Worm (Caenorhabditis elegans) whole organism, mixed stage, embryonic: Measurements from ENCODE around the gene fkh-7.

Source experiments
- bed-3 ChIP-seq: fragments of 200-800 bp; sonication (Bioruptor generic); optimal IDR thresholded peaks from 3 replicates; lab custom pipeline; 2018; ENCODE audit warnings: mild to moderate bottlenecking, missing genetic modification characterization, moderate library complexity, missing compliant biosample characterization
- blmp-1 ChIP-seq: fragments of 150-350 bp; optimal IDR thresholded peaks from 2 replicates; lab custom pipeline; 2014; ENCODE audit warnings: missing biosample characterization, missing genetic modification characterization
- ceh-39 ChIP-seq: fragments of 150-350 bp; optimal IDR thresholded peaks from 2 replicates; lab custom pipeline; 2014; ENCODE audit warnings: missing biosample characterization, missing genetic modification characterization
- ceh-83 ChIP-seq: fragments of 200-800 bp; sonication (Bioruptor generic); optimal IDR thresholded peaks from 2 replicates; lab custom pipeline; 2018; ENCODE audit warnings: mild to moderate bottlenecking, missing genetic modification characterization, missing compliant biosample characterization
- ces-1 ChIP-seq: fragments of 150-350 bp; optimal IDR thresholded peaks from 2 replicates; lab custom pipeline; 2014; ENCODE audit warnings: missing biosample characterization, missing genetic modification reagents, missing genetic modification characterization
- cnd-1 ChIP-seq: fragments of 200-800 bp; sonication (Bioruptor generic); optimal IDR thresholded peaks from 2 replicates; lab custom pipeline; 2018; ENCODE audit warnings: mild to moderate bottlenecking, missing genetic modification characterization, missing compliant biosample characterization
- drap-1 ChIP-seq: fragments of 200-800 bp; sonication (Bioruptor generic); optimal IDR thresholded peaks from 3 replicates; lab custom pipeline; 2018; ENCODE audit warnings: mild to moderate bottlenecking, missing genetic modification characterization, missing compliant biosample characterization
- elt-1 ChIP-seq: sonication (generic microtip); optimal IDR thresholded peaks from 2 replicates; lab custom pipeline; 2017; ENCODE audit warnings: missing genetic modification characterization, mild to moderate bottlenecking, missing compliant biosample characterization, antibody characterized with exemption, moderate library complexity, borderline replicate concordance; ENCODE audit not compliant: insufficient read depth
- elt-3 ChIP-seq: fragments of 150-350 bp; optimal IDR thresholded peaks from 2 replicates; lab custom pipeline; 2014; ENCODE audit warnings: missing biosample characterization, missing genetic modification characterization
- flh-1 ChIP-seq: fragments of 200-800 bp; sonication (Bioruptor generic); optimal IDR thresholded peaks from 2 replicates; lab custom pipeline; 2018; ENCODE audit warnings: mild to moderate bottlenecking, missing genetic modification characterization, moderate library complexity, missing compliant biosample characterization
- ham-2 ChIP-seq: fragments of 200-800 bp; sonication (Bioruptor generic); optimal IDR thresholded peaks from 2 replicates; lab custom pipeline; 2018; ENCODE audit warnings: mild to moderate bottlenecking, missing genetic modification characterization, missing compliant biosample characterization
- lin-13 ChIP-seq: fragments of 150-350 bp; optimal IDR thresholded peaks from 2 replicates; lab custom pipeline; 2014; ENCODE audit warnings: missing biosample characterization, missing genetic modification characterization
- lin-32 ChIP-seq: fragments of 200-800 bp; sonication (Bioruptor generic); optimal IDR thresholded peaks from 2 replicates; lab custom pipeline; 2018; ENCODE audit warnings: mild to moderate bottlenecking, missing genetic modification characterization, missing compliant biosample characterization
- lsy-2 ChIP-seq: fragments of 150-350 bp; optimal IDR thresholded peaks from 2 replicates; lab custom pipeline; 2014; ENCODE audit warnings: missing biosample characterization, missing genetic modification characterization
- mab-5 ChIP-seq: fragments of 150-350 bp; optimal IDR thresholded peaks from 2 replicates; lab custom pipeline; 2014; ENCODE audit warnings: missing biosample characterization, missing genetic modification characterization
- mep-1 ChIP-seq: fragments of 150-350 bp; optimal IDR thresholded peaks from 2 replicates; lab custom pipeline; 2017; ENCODE audit warnings: missing biosample characterization, missing genetic modification reagents, missing genetic modification characterization, inconsistent platforms
- mls-2 ChIP-seq: sonication (generic microtip); optimal IDR thresholded peaks from 2 replicates; lab custom pipeline; 2016; ENCODE audit warnings: mild to moderate bottlenecking, missing genetic modification characterization, moderate library complexity, missing compliant biosample characterization
- nhr-12 ChIP-seq: fragments of 150-350 bp; optimal IDR thresholded peaks from 2 replicates; lab custom pipeline; 2014; ENCODE audit warnings: missing biosample characterization, missing genetic modification characterization
- nhr-237 ChIP-seq: fragments of 150-350 bp; optimal IDR thresholded peaks from 2 replicates; lab custom pipeline; 2014; ENCODE audit warnings: missing biosample characterization, missing genetic modification characterization
- nhr-28 ChIP-seq: fragments of 150-350 bp; optimal IDR thresholded peaks from 2 replicates; lab custom pipeline; 2014; ENCODE audit warnings: missing biosample characterization, missing genetic modification characterization
- nhr-76 ChIP-seq: sonication (generic microtip); optimal IDR thresholded peaks from 2 replicates; lab custom pipeline; 2017; ENCODE audit warnings: missing biosample characterization, missing genetic modification characterization
- pha-4 ChIP-seq: fragments of 150-350 bp; optimal IDR thresholded peaks from 2 replicates; lab custom pipeline; 2018; ENCODE audit warnings: missing biosample characterization, missing genetic modification reagents, missing genetic modification characterization
- sem-2 ChIP-seq: fragments of 200-800 bp; sonication (Bioruptor generic); optimal IDR thresholded peaks from 2 replicates; lab custom pipeline; 2018; ENCODE audit warnings: mild to moderate bottlenecking, missing genetic modification characterization, missing compliant biosample characterization
- snpc-4 ChIP-seq: fragments of 150-350 bp; optimal IDR thresholded peaks from 2 replicates; lab custom pipeline; 2014; ENCODE audit warnings: missing biosample characterization, missing genetic modification characterization
- sptf-1 ChIP-seq: sonication (generic microtip); optimal IDR thresholded peaks from 2 replicates; lab custom pipeline; 2017; ENCODE audit warnings: mild to moderate bottlenecking, missing genetic modification characterization, moderate library complexity, missing compliant biosample characterization
- tbx-8 ChIP-seq: fragments of 200-800 bp; sonication (Bioruptor generic); optimal IDR thresholded peaks from 2 replicates; lab custom pipeline; 2018; ENCODE audit warnings: mild to moderate bottlenecking, missing genetic modification characterization, moderate library complexity, missing compliant biosample characterization
- unc-120 ChIP-seq: sonication (generic microtip); optimal IDR thresholded peaks from 2 replicates; lab custom pipeline; 2017; ENCODE audit warnings: missing genetic modification characterization, missing compliant biosample characterization; ENCODE audit not compliant: poor library complexity, severe bottlenecking
- unc-39 ChIP-seq: fragments of 150-350 bp; optimal IDR thresholded peaks from 2 replicates; lab custom pipeline; 2014; ENCODE audit warnings: missing biosample characterization, missing genetic modification characterization
- unc-62 ChIP-seq: fragments of 150-350 bp; optimal IDR thresholded peaks from 2 replicates; lab custom pipeline; 2014; ENCODE audit warnings: missing biosample characterization, missing genetic modification reagents, missing genetic modification characterization
- ztf-11 ChIP-seq: fragments of 150-350 bp; optimal IDR thresholded peaks from 2 replicates; lab custom pipeline; 2014; ENCODE audit warnings: missing biosample characterization, missing genetic modification characterization

The fkh-7 gene

DNA sequence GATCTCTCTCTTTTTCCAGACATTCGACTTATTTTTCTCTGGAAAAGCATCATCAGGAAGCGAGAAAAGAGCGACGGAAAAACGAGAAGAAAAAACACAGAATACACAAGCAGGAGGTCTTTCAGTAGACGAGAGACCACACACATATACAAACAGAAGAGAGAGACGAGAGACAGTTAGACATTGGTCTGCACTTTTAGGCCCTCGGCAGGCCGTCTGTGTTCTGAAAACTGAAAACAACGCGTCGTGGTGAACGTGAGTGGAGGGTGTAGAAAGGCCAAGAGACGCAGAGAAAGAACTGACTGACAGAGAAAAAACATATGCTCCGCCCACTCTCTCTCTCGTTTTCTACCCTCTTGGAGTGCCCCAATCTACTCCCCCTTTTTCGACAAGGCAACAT lies 2.2 kb upstream of the fkh-7 start:
- TF ChIP-seq unc-39 (tag; lab: Kevin White, UChicago), result no peak
- no peak for TF ChIP-seq sptf-1 (tag; lab: Kevin White, UChicago)
- no peak for TF ChIP-seq nhr-28
- no peak for TF ChIP-seq nhr-12 (tag; lab: Kevin White, UChicago)
- TF ChIP-seq mab-5 (tag; lab: Kevin White, UChicago), result no peak
- TF ChIP-seq bed-3 (GFP tag; lab: Kevin White, UChicago), result no peak

ce11 chrIV:5582760-5583159 lies 1.7 kb upstream of the fkh-7 start:
- TF ChIP-seq nhr-237 (tag; lab: Kevin White, UChicago) (no peak), ceh-83 (GFP tag; lab: Kevin White, UChicago) (no peak), nhr-76 (no peak), sptf-1 (tag; lab: Kevin White, UChicago) (no peak), ces-1 (GFP tag; lab: Kevin White, UChicago) (no peak), nhr-12 (tag; lab: Kevin White, UChicago) (no peak), ham-2 (GFP tag; lab: Kevin White, UChicago) (no peak), elt-3 (no peak), cnd-1 (tag; lab: Kevin White, UChicago) (no peak)

ce11 chrIV:5583184-5583583 lies 1.3 kb upstream of the fkh-7 start:
- TF ChIP-seq bed-3 (GFP tag; lab: Kevin White, UChicago) (no peak), ceh-83 (GFP tag; lab: Kevin White, UChicago) (no peak)

ce11 chrIV:5586320-5586720 lies 1.8 kb downstream of the fkh-7 start:
- no peak for TF ChIP-seq lin-13
- no peak for TF ChIP-seq unc-120 (tag; lab: Kevin White, UChicago)
- TF ChIP-seq elt-3, result no peak
- TF ChIP-seq lsy-2, result no peak
- no peak for TF ChIP-seq nhr-12 (tag; lab: Kevin White, UChicago)
- TF ChIP-seq ham-2 (GFP tag; lab: Kevin White, UChicago), result no peak
- TF ChIP-seq elt-1 (tag; lab: Kevin White, UChicago), result no peak
- TF ChIP-seq, all 35 proteins: peak for 0

DNA sequence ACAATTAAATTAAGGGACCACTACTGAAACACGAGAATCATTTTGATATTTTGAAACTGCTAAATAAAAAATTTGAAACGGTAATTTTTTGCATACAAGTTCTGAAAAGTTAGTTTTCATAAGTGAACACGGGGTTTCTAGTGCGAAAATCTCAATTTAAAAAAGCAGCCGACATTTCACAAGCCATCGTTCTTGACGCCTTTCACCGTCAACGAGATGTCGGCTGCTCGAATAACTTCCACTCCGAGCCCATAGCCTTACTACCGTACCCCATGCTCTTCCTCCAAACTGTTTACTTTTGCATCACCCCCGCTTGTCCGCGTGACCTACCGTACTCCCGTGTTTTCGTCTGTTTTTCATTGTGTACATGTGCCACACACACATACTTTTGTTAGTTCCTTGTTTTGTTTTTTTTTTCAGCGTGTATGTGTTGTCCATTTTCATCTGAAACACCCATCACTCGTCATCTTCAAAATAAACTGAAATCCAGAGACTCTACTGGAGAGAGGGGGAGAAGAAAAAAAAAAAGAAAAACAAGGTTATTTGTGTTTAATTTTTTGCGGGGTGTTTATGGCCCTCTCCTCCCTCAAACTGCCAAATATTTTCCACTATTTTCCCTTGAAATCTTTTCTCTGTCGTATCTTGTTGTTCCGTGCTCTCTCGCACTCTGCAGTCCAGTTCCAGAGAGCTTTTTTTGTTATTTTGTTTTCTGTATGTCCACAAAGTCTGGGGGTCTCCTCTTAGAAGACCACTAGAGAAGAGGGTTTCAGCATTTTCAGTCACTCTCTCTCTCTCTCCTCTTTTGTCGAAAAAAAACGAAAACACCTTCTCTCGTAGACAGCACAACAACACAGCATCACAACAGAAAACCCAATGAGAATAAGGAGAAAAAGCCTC lies 3.7 kb downstream of the fkh-7 start:
- TF ChIP-seq snpc-4, result no peak
- no peak for TF ChIP-seq lin-13
- no peak for TF ChIP-seq mab-5 (tag; lab: Kevin White, UChicago)
- TF ChIP-seq tbx-8 (GFP tag; lab: Kevin White, UChicago), result no peak
- TF ChIP-seq ceh-83 (GFP tag; lab: Kevin White, UChicago), result no peak
- TF ChIP-seq ham-2 (GFP tag; lab: Kevin White, UChicago), result no peak
- TF ChIP-seq lin-32 (GFP tag; lab: Kevin White, UChicago), result no peak
- TF ChIP-seq flh-1 (GFP tag; lab: Kevin White, UChicago), result no peak
- TF ChIP-seq mls-2, result no peak
- no peak for TF ChIP-seq mep-1
- no peak for TF ChIP-seq drap-1 (GFP tag; lab: Kevin White, UChicago)
- TF ChIP-seq, all 35 proteins: peak for 0

DNA sequence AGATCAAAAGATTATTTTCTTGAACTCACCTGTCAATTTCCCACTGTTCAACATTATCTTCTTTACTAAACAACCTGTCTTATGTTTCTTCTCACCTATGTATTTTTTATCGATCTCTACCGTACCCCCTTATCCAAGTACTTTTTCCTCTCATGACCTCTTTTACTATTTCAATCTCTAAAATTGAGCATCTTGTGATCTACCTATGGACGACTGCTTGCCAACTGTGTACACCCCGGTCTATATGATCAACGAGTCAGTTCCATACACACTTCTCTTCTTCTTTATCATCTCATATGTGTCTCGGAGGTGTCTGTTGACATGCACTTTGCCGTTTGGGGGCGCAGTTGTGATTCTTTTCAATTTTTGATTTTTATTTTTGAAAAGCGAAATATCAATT lies 5.6 kb downstream of the fkh-7 start:
- no peak for TF ChIP-seq blmp-1 (tag; lab: Kevin White, UChicago)
- no peak for TF ChIP-seq sptf-1 (tag; lab: Kevin White, UChicago)
- TF ChIP-seq bed-3 (GFP tag; lab: Kevin White, UChicago), result no peak
- no peak for TF ChIP-seq snpc-4
- TF ChIP-seq lin-13, result no peak
- no peak for TF ChIP-seq sem-2 (GFP tag; lab: Kevin White, UChicago)
- TF ChIP-seq drap-1 (GFP tag; lab: Kevin White, UChicago), result no peak
- no peak for TF ChIP-seq ceh-39
- no peak for TF ChIP-seq pha-4 (tag; lab: Kevin White, UChicago)
- no peak for TF ChIP-seq unc-62
- no peak for TF ChIP-seq ceh-83 (GFP tag; lab: Kevin White, UChicago)
- TF ChIP-seq mep-1, result no peak
- no peak for TF ChIP-seq unc-39 (tag; lab: Kevin White, UChicago)
- no peak for TF ChIP-seq ztf-11
- no peak for TF ChIP-seq ces-1 (GFP tag; lab: Kevin White, UChicago)
- TF ChIP-seq nhr-76, result no peak
